Fruit fly (Drosophila melanogaster): ENCODE data around the gene CG5815.

CG5815 gene

DNA sequence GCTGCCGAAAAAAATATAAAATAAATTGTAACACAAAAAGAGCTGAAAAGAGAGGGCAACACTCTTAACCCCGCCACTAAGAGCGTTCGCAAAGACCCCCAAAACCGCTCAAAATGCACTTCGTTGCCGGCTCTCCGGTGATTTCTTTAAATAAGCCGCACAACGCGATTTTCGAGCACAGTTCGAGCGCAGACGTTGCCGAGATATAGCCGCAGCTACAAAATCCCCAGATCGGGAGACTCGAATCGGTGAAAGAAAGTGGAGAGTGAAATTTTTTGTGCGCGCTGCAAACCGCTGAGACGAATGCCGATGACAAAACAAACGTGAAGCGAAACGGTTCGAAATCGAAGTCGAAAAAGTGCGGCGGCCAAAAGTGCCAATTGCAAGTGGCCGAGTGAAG is 36.7 kb upstream of the CG5815 start, which contains the start of gene CG14257:
Gene CG14257, plus strand, starts transcription at position 177 of the 400 bp plus-strand sequence.
- no peak for TF ChIP-seq cnc (optimal IDR thresholded peaks at IDR 0.05)
- no peak for TF ChIP-seq pad (GFP tag; optimal IDR thresholded peaks at IDR 0.05)
- TF ChIP-seq Hr96 (GFP tag; optimal IDR thresholded peaks at IDR 0.05), result no peak
- TF ChIP-seq bab1 (GFP tag; optimal IDR thresholded peaks at IDR 0.05), result no peak
- no peak for TF ChIP-seq toe (GFP tag; optimal IDR thresholded peaks at IDR 0.05)
- TF ChIP-seq kay (GFP tag; ENCODE audit: borderline replicate concordance), result no peak
- TF ChIP-seq CG12768 (GFP tag; optimal IDR thresholded peaks at IDR 0.05), result no peak
- TF ChIP-seq Mnt (GFP tag; optimal IDR thresholded peaks at IDR 0.05), result no peak
- TF ChIP-seq Clk (GFP tag; optimal IDR thresholded peaks at IDR 0.05), result no peak
- no peak for TF ChIP-seq cic (GFP tag; optimal IDR thresholded peaks at IDR 0.05)
- TF ChIP-seq ovo (GFP tag; optimal IDR thresholded peaks at IDR 0.05), result no peak
- TF ChIP-seq CG33017 (tag; optimal IDR thresholded peaks at IDR 0.05), result no peak
- TF ChIP-seq CG5204 (GFP tag; optimal IDR thresholded peaks at IDR 0.05), result no peak

DNA sequence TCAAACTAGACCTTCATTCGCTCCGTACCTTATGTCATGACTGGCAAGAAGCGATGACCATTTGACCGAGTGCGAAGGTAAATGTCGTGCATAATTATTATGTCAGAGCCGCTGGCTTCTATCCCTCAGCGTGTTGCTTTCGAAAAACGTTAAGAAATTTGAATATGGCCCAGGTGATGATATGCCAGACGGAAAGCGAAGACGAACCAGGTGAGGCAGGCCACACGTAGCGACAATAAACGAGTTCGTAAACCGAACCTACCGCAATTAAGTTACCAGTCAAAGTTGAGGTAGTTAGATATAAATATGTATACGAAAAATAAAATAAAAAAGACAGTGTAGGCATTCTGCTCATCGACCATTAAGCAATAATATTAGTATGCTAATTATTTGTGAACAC is 35.7 kb upstream of the CG5815 start:
- no peak for TF ChIP-seq cnc (optimal IDR thresholded peaks at IDR 0.05)
- TF ChIP-seq CG11617 (GFP tag; optimal IDR thresholded peaks at IDR 0.05), result no peak
- TF ChIP-seq Crg-1 (GFP tag; optimal IDR thresholded peaks at IDR 0.05), result no peak
- TF ChIP-seq CG14711 (tag; optimal IDR thresholded peaks at IDR 0.05), result no peak
- no peak for TF ChIP-seq kay (GFP tag; ENCODE audit: borderline replicate concordance)
- no peak for TF ChIP-seq ovo (GFP tag; optimal IDR thresholded peaks at IDR 0.05)
- TF ChIP-seq CG7101 (tag; optimal IDR thresholded peaks at IDR 0.05), result no peak
- TF ChIP-seq CG12768 (GFP tag; optimal IDR thresholded peaks at IDR 0.05), result no peak
- TF ChIP-seq cic (GFP tag; optimal IDR thresholded peaks at IDR 0.05), result no peak
- no peak for TF ChIP-seq toe (GFP tag; optimal IDR thresholded peaks at IDR 0.05)
- no peak for TF ChIP-seq pad (GFP tag; optimal IDR thresholded peaks at IDR 0.05)
- TF ChIP-seq Mnt (GFP tag; optimal IDR thresholded peaks at IDR 0.05), result no peak
- no peak for TF ChIP-seq CG1620 (GFP tag; optimal IDR thresholded peaks at IDR 0.05)
- TF ChIP-seq CG33017 (tag; optimal IDR thresholded peaks at IDR 0.05), result no peak
- no peak for TF ChIP-seq CG5204 (GFP tag; optimal IDR thresholded peaks at IDR 0.05)
- no peak for TF ChIP-seq Hr96 (GFP tag; optimal IDR thresholded peaks at IDR 0.05)
- TF ChIP-seq Clk (GFP tag; optimal IDR thresholded peaks at IDR 0.05), result no peak
- no peak for TF ChIP-seq CG7045 (GFP tag; optimal IDR thresholded peaks at IDR 0.05)
- no peak for TF ChIP-seq bab1 (GFP tag; optimal IDR thresholded peaks at IDR 0.05)
- no peak for TF ChIP-seq tj (GFP tag; optimal IDR thresholded peaks at IDR 0.05)

DNA sequence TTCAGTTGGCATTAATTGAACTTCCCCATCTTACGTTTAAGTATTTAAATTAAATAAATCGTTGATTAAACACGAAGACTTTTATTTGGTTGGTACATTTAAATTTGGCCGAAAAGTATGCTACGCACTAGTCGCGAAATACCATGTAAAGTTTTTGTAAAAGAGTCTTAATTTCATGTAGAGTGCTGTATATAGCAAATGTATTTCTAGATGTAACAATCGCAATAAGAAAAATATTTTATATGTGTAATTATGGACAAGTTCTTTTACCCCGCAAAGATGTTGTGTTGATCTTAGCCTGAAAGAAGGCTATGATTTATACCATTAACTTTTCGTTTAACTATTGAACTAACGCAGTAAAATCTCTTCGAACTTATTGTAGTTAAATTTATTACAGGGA is 29.6 kb upstream of the CG5815 start:
- TF ChIP-seq Hr96 (GFP tag; optimal IDR thresholded peaks at IDR 0.05), result no peak
- TF ChIP-seq CG5204 (GFP tag; optimal IDR thresholded peaks at IDR 0.05), result no peak
- TF ChIP-seq tj (GFP tag; optimal IDR thresholded peaks at IDR 0.05), result no peak
- TF ChIP-seq pad (GFP tag; optimal IDR thresholded peaks at IDR 0.05), result no peak
- no peak for TF ChIP-seq CG12768 (GFP tag; optimal IDR thresholded peaks at IDR 0.05)
- no peak for TF ChIP-seq cic (GFP tag; optimal IDR thresholded peaks at IDR 0.05)
- no peak for TF ChIP-seq Crg-1 (GFP tag; optimal IDR thresholded peaks at IDR 0.05)
- TF ChIP-seq kay (GFP tag; ENCODE audit: borderline replicate concordance), result no peak

DNA sequence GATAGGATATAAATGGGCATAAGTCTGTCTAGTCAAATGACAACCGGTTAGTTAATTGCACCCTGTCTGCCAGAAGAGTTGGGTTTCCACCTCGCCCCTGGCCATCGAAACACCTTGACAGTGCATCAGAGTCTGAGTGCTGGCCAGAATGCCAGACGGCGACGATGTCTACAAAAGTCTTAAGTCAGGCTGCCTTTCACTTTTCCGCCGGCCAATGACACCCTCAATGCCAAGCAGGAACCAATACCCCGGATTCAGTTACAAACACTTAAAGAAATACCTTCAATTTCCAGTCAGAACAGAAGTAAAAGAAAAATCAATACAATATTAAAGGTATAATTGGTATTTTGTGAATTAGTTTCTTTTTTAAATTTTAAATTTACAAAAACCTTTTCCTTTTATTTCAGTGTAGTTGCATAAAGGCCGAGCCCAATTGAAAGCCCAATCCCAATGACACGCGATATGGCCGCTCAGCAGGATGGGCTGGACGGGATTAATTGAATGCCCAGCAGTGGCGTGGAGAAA is 27.8 kb upstream of the CG5815 start:
- TF ChIP-seq CG5204 (GFP tag; optimal IDR thresholded peaks at IDR 0.05) (no peak), CG14711 (tag; optimal IDR thresholded peaks at IDR 0.05) (no peak), toe (GFP tag; optimal IDR thresholded peaks at IDR 0.05) (no peak), cic (GFP tag; optimal IDR thresholded peaks at IDR 0.05) (no peak), CG1620 (GFP tag; optimal IDR thresholded peaks at IDR 0.05) (no peak), CG33017 (tag; optimal IDR thresholded peaks at IDR 0.05) (no peak), cnc (optimal IDR thresholded peaks at IDR 0.05) (no peak), kay (GFP tag; ENCODE audit: borderline replicate concordance) (no peak), Mnt (GFP tag; optimal IDR thresholded peaks at IDR 0.05) (no peak), CG7045 (GFP tag; optimal IDR thresholded peaks at IDR 0.05) (no peak), tj (GFP tag; optimal IDR thresholded peaks at IDR 0.05) (no peak), CG12768 (GFP tag; optimal IDR thresholded peaks at IDR 0.05) (no peak), Crg-1 (GFP tag; optimal IDR thresholded peaks at IDR 0.05) (no peak), CG11617 (GFP tag; optimal IDR thresholded peaks at IDR 0.05) (no peak), ovo (GFP tag; optimal IDR thresholded peaks at IDR 0.05) (no peak), pad (GFP tag; optimal IDR thresholded peaks at IDR 0.05) (no peak), CG7101 (tag; optimal IDR thresholded peaks at IDR 0.05) (no peak), bab1 (GFP tag; optimal IDR thresholded peaks at IDR 0.05) (no peak)

DNA sequence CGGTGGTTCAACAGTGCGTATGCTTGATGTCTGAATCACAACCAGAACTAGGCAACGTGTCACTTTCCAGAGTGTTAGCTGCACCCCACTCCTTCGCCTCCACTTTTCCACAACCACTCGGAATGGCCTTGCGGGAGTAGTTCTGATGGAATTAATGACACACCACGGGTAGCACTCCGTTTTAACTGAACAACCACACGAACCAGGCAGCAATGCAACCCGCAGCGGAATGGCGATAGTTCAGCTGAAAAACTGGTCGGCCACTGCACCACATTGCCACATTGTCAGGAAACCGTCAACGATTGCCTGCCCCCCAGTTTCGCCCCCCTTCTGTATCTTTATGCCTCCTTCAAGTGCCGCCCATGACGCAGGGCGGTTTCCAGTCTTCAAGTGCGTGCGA is 24.8 kb upstream of the CG5815 start, which contains the start of gene Cpr97Ea:
Gene Cpr97Ea, minus strand, starts transcription at position 230 of the 400 bp plus-strand sequence.
- TF ChIP-seq CG33017 (tag; optimal IDR thresholded peaks at IDR 0.05) (no peak), CG11617 (GFP tag; optimal IDR thresholded peaks at IDR 0.05) (no peak), CG7045 (GFP tag; optimal IDR thresholded peaks at IDR 0.05) (no peak), tj (GFP tag; optimal IDR thresholded peaks at IDR 0.05) (no peak), pad (GFP tag; optimal IDR thresholded peaks at IDR 0.05) (no peak), Hr96 (GFP tag; optimal IDR thresholded peaks at IDR 0.05) (no peak), CG1620 (GFP tag; optimal IDR thresholded peaks at IDR 0.05) (no peak), Clk (GFP tag; optimal IDR thresholded peaks at IDR 0.05) (no peak)

DNA sequence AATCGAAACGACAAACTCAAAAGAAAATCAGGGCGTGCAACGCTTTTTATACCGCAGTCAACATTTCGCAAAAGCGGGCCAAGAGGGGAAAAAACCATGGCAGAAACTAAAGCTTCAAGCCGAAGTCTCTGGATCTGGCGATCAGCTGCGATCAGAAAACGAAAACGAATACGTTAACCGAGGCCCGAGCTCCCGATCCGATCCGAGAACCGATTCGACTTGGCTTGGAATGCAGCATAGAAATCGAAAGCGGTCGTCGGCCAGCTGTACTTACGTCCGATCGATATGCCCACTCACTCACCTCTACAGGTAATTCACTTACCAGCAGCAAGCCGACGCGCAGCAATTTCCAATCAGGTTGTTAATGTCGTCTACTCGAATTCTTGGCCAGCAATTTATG is 21.3 kb upstream of the CG5815 start, which contains the start of gene Cpr97Eb:
Gene Cpr97Eb, minus strand, starts transcription at position 25 of the 400 bp plus-strand sequence.
- TF ChIP-seq pad (GFP tag; optimal IDR thresholded peaks at IDR 0.05) (no peak), toe (GFP tag; optimal IDR thresholded peaks at IDR 0.05) (no peak), CG7101 (tag; optimal IDR thresholded peaks at IDR 0.05) (no peak), CG14711 (tag; optimal IDR thresholded peaks at IDR 0.05) (no peak), Crg-1 (GFP tag; optimal IDR thresholded peaks at IDR 0.05) (no peak), cic (GFP tag; optimal IDR thresholded peaks at IDR 0.05) (no peak), bab1 (GFP tag; optimal IDR thresholded peaks at IDR 0.05) (no peak), CG1620 (GFP tag; optimal IDR thresholded peaks at IDR 0.05) (no peak), CG33017 (tag; optimal IDR thresholded peaks at IDR 0.05) (no peak)

All from whole organism, adult.